Worm (Caenorhabditis elegans): ENCODE measurements around the gene srg-40.

DNA sequence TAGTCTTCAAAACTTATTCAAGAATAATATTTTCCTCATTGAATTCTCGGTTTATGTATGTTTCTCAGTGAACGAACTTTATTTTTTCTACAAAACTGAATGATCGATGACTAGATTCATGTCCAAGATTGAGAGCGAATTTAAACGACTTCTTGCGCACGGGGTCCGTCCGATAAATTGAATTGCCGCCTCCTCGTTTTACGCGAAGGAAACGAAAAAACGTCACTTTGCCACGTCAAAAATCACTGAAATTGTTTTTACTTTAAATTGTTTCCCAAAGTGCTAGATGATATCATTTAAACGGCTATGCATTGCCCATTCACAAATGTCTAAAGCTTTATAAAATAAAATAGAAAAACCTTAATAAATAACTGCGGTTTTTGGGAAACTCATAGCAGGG lies 3.4 kb upstream of the srg-40 start:
- TF ChIP-seq ceh-82 (tag; optimal IDR thresholded peaks at IDR 0.05) (no peak), nhr-77 (tag; optimal IDR thresholded peaks at IDR 0.05) (no peak)
